Worm (Caenorhabditis elegans) whole organism, late embryonic: ENCODE results near the gene irld-65.

Experiments
- K09A11.1 ChIP-seq: sonication (generic microtip); optimal IDR thresholded peaks from 2 replicates; lab custom pipeline; 2017; ENCODE audit warnings: antibody characterized with exemption, mild to moderate bottlenecking, missing genetic modification characterization, missing compliant biosample characterization; ENCODE audit not compliant: insufficient read depth
- ceh-24 ChIP-seq: sonication (generic microtip); optimal IDR thresholded peaks from 2 replicates; lab custom pipeline; 2016; ENCODE audit warnings: mild to moderate bottlenecking, missing genetic modification characterization, missing compliant biosample characterization
- ceh-30 ChIP-seq: fragments of 150-350 bp; optimal IDR thresholded peaks from 2 replicates; lab custom pipeline; 2014; ENCODE audit warnings: missing biosample characterization, missing genetic modification characterization
- ceh-31 ChIP-seq: sonication (generic microtip); optimal IDR thresholded peaks from 2 replicates; lab custom pipeline; 2016; ENCODE audit warnings: missing genetic modification characterization, missing compliant biosample characterization
- fax-1 ChIP-seq: sonication (generic microtip); optimal IDR thresholded peaks from 2 replicates; lab custom pipeline; 2016; ENCODE audit warnings: missing genotype, missing genetic modification characterization, missing compliant biosample characterization
- nhr-11 ChIP-seq: fragments of 150-350 bp; optimal IDR thresholded peaks from 2 replicates; lab custom pipeline; 2014; ENCODE audit warnings: missing biosample characterization, missing genetic modification characterization
- pha-4 ChIP-seq: fragments of 150-350 bp; optimal IDR thresholded peaks from 2 replicates; lab custom pipeline; 2018; ENCODE audit warnings: missing biosample characterization, missing genetic modification reagents, missing genetic modification characterization

ce11 chrII:2894295-2894694 is 43.5 kb downstream of the irld-65 start, which contains the start of gene sqv-2:
- TF ChIP-seq nhr-11 (tag; lab: Kevin White, UChicago): no peak
- TF ChIP-seq K09A11.1 (tag; lab: Kevin White, UChicago): no peak
- no peak for TF ChIP-seq ceh-24 (tag; lab: Kevin White, UChicago)
- no peak for TF ChIP-seq ceh-31 (tag; lab: Kevin White, UChicago)
- TF ChIP-seq ceh-30: no peak
- no peak for TF ChIP-seq fax-1
- TF ChIP-seq pha-4: no peak
